Fruit fly (Drosophila melanogaster) whole organism, embryonic: ENCODE results near the gene mRpS23.

Source experiments
- Antp ChIP-seq: fragments of 200-800 bp; sonication (Bioruptor generic); optimal IDR thresholded peaks from 3 replicates; lab custom pipeline; 2016; ENCODE audit warnings: missing biosample characterization, missing genetic modification characterization
- CG11560 ChIP-seq: fragments of 200-800 bp; sonication (Bioruptor generic); IDR thresholded peaks from 3 replicates; pipeline ENCODE4 v1.3.6; 2022; ENCODE audit warnings: missing biosample characterization, missing genetic modification characterization
- CG12299 ChIP-seq: fragments of 200-800 bp; sonication (Bioruptor generic); optimal IDR thresholded peaks from 2 replicates; lab custom pipeline; 2018; ENCODE audit warnings: missing biosample characterization, mild to moderate bottlenecking, missing genetic modification characterization
- CG12942 ChIP-seq: fragments of 200-800 bp; sonication (Bioruptor generic); optimal IDR thresholded peaks from 3 replicates; lab custom pipeline; 2016; ENCODE audit warnings: missing biosample characterization, missing genetic modification characterization
- CG14860 ChIP-seq: fragments of 200-800 bp; sonication (Bioruptor generic); IDR thresholded peaks from 3 replicates; pipeline ENCODE4 v1.3.6; 2022; ENCODE audit warnings: missing biosample characterization, missing genetic modification characterization; ENCODE audit not compliant: partially characterized antibody
- CG14965 ChIP-seq: fragments of 200-800 bp; sonication (Bioruptor generic); optimal IDR thresholded peaks from 2 replicates; lab custom pipeline; 2016; ENCODE audit warnings: missing biosample characterization, missing genetic modification characterization, borderline replicate concordance
- CG15514 ChIP-seq: fragments of 200-800 bp; sonication (Bioruptor generic); optimal IDR thresholded peaks from 3 replicates; lab custom pipeline; 2017; ENCODE audit warnings: missing biosample characterization, missing genetic modification characterization, mild to moderate bottlenecking, moderate library complexity, missing genetic modification reagents
- CG15601 ChIP-seq: fragments of 200-800 bp; sonication (Bioruptor generic); optimal IDR thresholded peaks from 3 replicates; lab custom pipeline; 2019; ENCODE audit warnings: missing biosample characterization, mild to moderate bottlenecking, missing genetic modification characterization, moderate library complexity
- CG1603 ChIP-seq: fragments of 200-800 bp; sonication (Bioruptor generic); optimal IDR thresholded peaks from 2 replicates; lab custom pipeline; 2019; ENCODE audit warnings: missing biosample characterization, mild to moderate bottlenecking, missing genetic modification characterization, moderate library complexity
- CG16863 ChIP-seq: fragments of 200-800 bp; sonication (Bioruptor generic); optimal IDR thresholded peaks from 3 replicates; lab custom pipeline; 2016; ENCODE audit warnings: missing biosample characterization, missing genetic modification characterization
- CG17612 ChIP-seq: fragments of 200-800 bp; sonication (Bioruptor generic); IDR thresholded peaks from 2 replicates; pipeline ENCODE4 v1.3.6; 2022; ENCODE audit warnings: missing biosample characterization, missing genetic modification characterization
- CG18262 ChIP-seq: fragments of 200-800 bp; optimal IDR thresholded peaks from 3 replicates; lab custom pipeline; 2019; ENCODE audit warnings: missing biosample characterization, mild to moderate bottlenecking, missing genetic modification characterization, moderate library complexity
- CG2116 ChIP-seq: fragments of 200-800 bp; sonication (Bioruptor generic); optimal IDR thresholded peaks from 3 replicates; lab custom pipeline; 2018; ENCODE audit warnings: missing biosample characterization, mild to moderate bottlenecking, missing genetic modification characterization
- CG2129 ChIP-seq: fragments of 200-800 bp; sonication (Bioruptor generic); IDR thresholded peaks from 2 replicates; pipeline ENCODE4 v1.3.6; 2022; ENCODE audit warnings: missing biosample characterization, missing genetic modification characterization; ENCODE audit not compliant: partially characterized antibody
- CG33557 ChIP-seq: fragments of 200-800 bp; sonication (Bioruptor generic); optimal IDR thresholded peaks from 2 replicates; lab custom pipeline; 2019; ENCODE audit warnings: missing biosample characterization, mild to moderate bottlenecking, missing genetic modification characterization, moderate library complexity
- CG3726 ChIP-seq: fragments of 200-800 bp; sonication (Bioruptor generic); IDR thresholded peaks from 3 replicates; pipeline ENCODE4, ENCODE4 v1.3.6; 2022; ENCODE audit warnings: missing biosample characterization, missing genetic modification characterization
- CG4854 ChIP-seq: fragments of 200-800 bp; sonication (Bioruptor generic); optimal IDR thresholded peaks from 2 replicates; lab custom pipeline; 2016; ENCODE audit warnings: missing biosample characterization, missing genetic modification characterization, inconsistent platforms
- CG6854 ChIP-seq: fragments of 200-800 bp; sonication (Bioruptor generic); optimal IDR thresholded peaks from 3 replicates; lab custom pipeline; 2017; ENCODE audit warnings: missing biosample characterization, mild to moderate bottlenecking, missing genetic modification characterization
- CG7963 ChIP-seq: fragments of 200-800 bp; sonication (Bioruptor generic); IDR thresholded peaks from 3 replicates; pipeline ENCODE4 v1.3.6; 2022; ENCODE audit warnings: missing biosample characterization, missing genetic modification characterization; ENCODE audit not compliant: partially characterized antibody
- CG7987 ChIP-seq: fragments of 200-800 bp; sonication (Bioruptor generic); optimal IDR thresholded peaks from 2 replicates; lab custom pipeline; 2018; ENCODE audit warnings: missing biosample characterization, mild to moderate bottlenecking, missing genetic modification characterization, moderate library complexity
- CG9437 ChIP-seq: fragments of 200-800 bp; sonication (Bioruptor generic); optimal IDR thresholded peaks from 2 replicates; lab custom pipeline; 2018; ENCODE audit warnings: missing biosample characterization, mild to moderate bottlenecking, missing genetic modification characterization
- CG9609 ChIP-seq: fragments of 200-800 bp; sonication (Bioruptor generic); optimal IDR thresholded peaks from 3 replicates; lab custom pipeline; 2016; ENCODE audit warnings: missing biosample characterization, missing genetic modification characterization
- Camta ChIP-seq: fragments of 200-800 bp; sonication (Bioruptor generic); optimal IDR thresholded peaks from 2 replicates; lab custom pipeline; 2016; ENCODE audit warnings: missing biosample characterization, missing genetic modification characterization
- Dip3 ChIP-seq: fragments of 200-800 bp; sonication (Bioruptor generic); optimal IDR thresholded peaks from 3 replicates; lab custom pipeline; 2016; ENCODE audit warnings: missing biosample characterization, missing genetic modification characterization
- E2f2 ChIP-seq: fragments of 200-800 bp; sonication (Bioruptor generic); IDR thresholded peaks from 2 replicates; pipeline ENCODE4 v1.3.6; 2022; ENCODE audit warnings: missing biosample characterization, missing genetic modification characterization
- Lhr ChIP-seq: fragments of 200-800 bp; sonication (Bioruptor generic); optimal IDR thresholded peaks from 3 replicates; lab custom pipeline; 2017; ENCODE audit warnings: mild to moderate bottlenecking, missing biosample characterization, missing genetic modification reagents, missing genetic modification characterization
- Lpt ChIP-seq: fragments of >200 bp; optimal IDR thresholded peaks from 2 replicates; lab custom pipeline; 2018; ENCODE audit warnings: missing biosample characterization, missing genetic modification characterization
- MBD-R2 ChIP-seq: fragments of 200-800 bp; sonication (Bioruptor generic); IDR thresholded peaks from 2 replicates; pipeline ENCODE4 v1.3.6; 2022; ENCODE audit warnings: missing biosample characterization, missing genetic modification characterization
- MESR4 ChIP-seq: fragments of 200-800 bp; sonication (Bioruptor generic); optimal IDR thresholded peaks from 2 replicates; lab custom pipeline; 2018; ENCODE audit warnings: missing biosample characterization, mild to moderate bottlenecking, missing genetic modification characterization, moderate library complexity
- Max ChIP-seq: fragments of 200-800 bp; sonication (Bioruptor generic); optimal IDR thresholded peaks from 2 replicates; lab custom pipeline; 2016; ENCODE audit warnings: missing biosample characterization, mild to moderate bottlenecking, missing genetic modification characterization
- Ptx1 ChIP-seq: fragments of 200-800 bp; sonication (Bioruptor generic); IDR thresholded peaks from 2 replicates; pipeline ENCODE4 v1.3.6; 2022; ENCODE audit warnings: missing biosample characterization, missing genetic modification characterization
- Sry-δ ChIP-seq: fragments of 200-800 bp; sonication (Bioruptor generic); optimal IDR thresholded peaks from 2 replicates; lab custom pipeline; 2016; ENCODE audit warnings: missing biosample characterization, missing genetic modification characterization
- amos ChIP-seq: fragments of 200-800 bp; sonication (Bioruptor generic); IDR thresholded peaks from 2 replicates; pipeline ENCODE4 v1.3.6; 2022; ENCODE audit warnings: missing biosample characterization, missing genetic modification characterization; ENCODE audit not compliant: partially characterized antibody
- ato ChIP-seq: fragments of 200-800 bp; sonication (Bioruptor generic); IDR thresholded peaks from 2 replicates; pipeline ENCODE4 v1.3.6; 2022; ENCODE audit warnings: missing biosample characterization, missing genetic modification characterization; ENCODE audit not compliant: partially characterized antibody
- da ChIP-seq: fragments of 200-800 bp; sonication (Bioruptor generic); optimal IDR thresholded peaks from 2 replicates; lab custom pipeline; 2016; ENCODE audit warnings: missing biosample characterization, missing genetic modification characterization
- dati ChIP-seq: fragments of 200-800 bp; sonication (Bioruptor generic); IDR thresholded peaks from 2 replicates; pipeline ENCODE4 v1.3.6; 2022; ENCODE audit warnings: missing biosample characterization, missing genetic modification characterization
- gem ChIP-seq: fragments of 200-800 bp; sonication (Bioruptor generic); optimal IDR thresholded peaks from 2 replicates; lab custom pipeline; 2019; ENCODE audit warnings: missing biosample characterization, mild to moderate bottlenecking, missing genetic modification characterization, moderate library complexity
- grn ChIP-seq: fragments of 200-800 bp; sonication (Bioruptor generic); optimal IDR thresholded peaks from 3 replicates; lab custom pipeline; 2017; ENCODE audit warnings: missing biosample characterization, missing genetic modification characterization
- inv ChIP-seq: fragments of 200-800 bp; sonication (Bioruptor generic); IDR thresholded peaks from 2 replicates; pipeline ENCODE4 v1.3.6; 2022; ENCODE audit warnings: missing biosample characterization, missing genetic modification characterization; ENCODE audit not compliant: partially characterized antibody
- kay ChIP-seq: fragments of 200-800 bp; sonication (Bioruptor generic); optimal IDR thresholded peaks from 2 replicates; lab custom pipeline; 2016; ENCODE audit warnings: missing biosample characterization, missing genetic modification characterization
- ken ChIP-seq: fragments of 200-800 bp; sonication (Bioruptor generic); IDR thresholded peaks from 3 replicates; pipeline ENCODE4 v1.3.6; 2022; ENCODE audit warnings: missing biosample characterization, missing genetic modification characterization
- lmd ChIP-seq: fragments of 200-800 bp; sonication (Bioruptor generic); IDR thresholded peaks from 2 replicates; pipeline ENCODE4 v1.3.6; 2022; ENCODE audit warnings: missing biosample characterization, missing genetic modification characterization
- lov ChIP-seq, 2 experiments: fragments of 200-800 bp in 1 of 2; fragments of >200 bp in 1 of 2; sonication (Bioruptor generic) in 1 of 2; IDR thresholded peaks in 1 of 2; optimal IDR thresholded peaks in 1 of 2; 2 replicates in 1 of 2; 3 replicates in 1 of 2; pipeline versions ENCODE4 v1.3.6 to Lab custom; 2017 to 2022; ENCODE audit warnings: missing biosample characterization in 1 of 2, missing genetic modification characterization in 1 of 2
- nom ChIP-seq: fragments of 200-800 bp; sonication (Bioruptor generic); optimal IDR thresholded peaks from 2 replicates; lab custom pipeline; 2017; ENCODE audit warnings: missing biosample characterization, missing genetic modification characterization, mild to moderate bottlenecking, moderate library complexity, missing genetic modification reagents
- onecut ChIP-seq: fragments of 200-800 bp; sonication (Bioruptor generic); IDR thresholded peaks from 2 replicates; pipeline ENCODE4 v1.3.6; 2022; ENCODE audit warnings: missing biosample characterization, missing genetic modification characterization
- sim ChIP-seq: fragments of 200-800 bp; sonication (Bioruptor generic); IDR thresholded peaks from 2 replicates; pipeline ENCODE4 v1.3.6; 2022; ENCODE audit warnings: missing biosample characterization, missing genetic modification characterization
- tna ChIP-seq: fragments of 200-800 bp; sonication (Bioruptor generic); IDR thresholded peaks from 2 replicates; pipeline ENCODE4 v1.3.6; 2022; ENCODE audit warnings: missing biosample characterization, missing genetic modification characterization; ENCODE audit not compliant: partially characterized antibody
- vnd ChIP-seq: fragments of 200-800 bp; sonication (Bioruptor generic); IDR thresholded peaks from 3 replicates; pipeline ENCODE4 v1.3.6; 2022; ENCODE audit warnings: missing biosample characterization, missing genetic modification characterization; ENCODE audit not compliant: partially characterized antibody
- zen2 ChIP-seq: fragments of 200-800 bp; sonication (Bioruptor generic); IDR thresholded peaks from 3 replicates; pipeline ENCODE4 v1.3.6; 2022; ENCODE audit warnings: missing biosample characterization, missing genetic modification characterization; ENCODE audit not compliant: partially characterized antibody

Gene mRpS23

dm6 chr2L:13811323-13811722 lies 23.5 kb downstream of the mRpS23 start, which contains the start of the genes Adat1 and CG16865 (continued):
- TF ChIP-seq Dip3 (GFP tag; lab: Kevin White, UChicago) (no peak), CG1603 (no peak), Ptx1 (GFP tag; lab: Robert Waterston, UW) (no peak), CG2129 (GFP tag; lab: Robert Waterston, UW) (no peak), dati (GFP tag; lab: Robert Waterston, UW) (no peak), Camta (GFP tag; lab: Kevin White, UChicago) (no peak), kay (no peak), ato (peak; percentile 61; the same call in 1 of the 2 replicates), CG9609 (GFP tag; lab: Kevin White, UChicago) (no peak), ken (no peak), CG7963 (peak; percentile 56; the same call in 1 of the 3 replicates), da (GFP tag; lab: Kevin White, UChicago) (no peak), lov (optimal IDR thresholded peaks at IDR 0.05; lab: Kevin White, UChicago) (no peak), lov (GFP tag; IDR thresholded peaks at IDR 0.05; lab: Robert Waterston, UW) (no peak), CG18262 (tag; lab: Kevin White, UChicago) (no peak), CG4854 (no peak), MBD-R2 (GFP tag; lab: Robert Waterston, UW) (peak; percentile 96), E2f2 (GFP tag; lab: Robert Waterston, UW) (peak; percentile 41), Antp (GFP tag; lab: Kevin White, UChicago) (no peak), CG33557 (no peak), gem (tag; lab: Kevin White, UChicago) (no peak), tna (GFP tag; lab: Robert Waterston, UW) (peak; percentile 36; the same call in 1 of the 2 replicates), Sry-δ (peak; percentile 43), sim (no peak), CG14965 (no peak), CG9437 (GFP tag; lab: Kevin White, UChicago) (no peak), CG12942 (no peak), MESR4 (GFP tag; lab: Kevin White, UChicago) (peak; percentile 46), inv (GFP tag; lab: Robert Waterston, UW) (peak; percentile 12; the same call in 1 of the 2 replicates), Max (GFP tag; lab: Kevin White, UChicago) (no peak), CG3726 (GFP tag; lab: Robert Waterston, UW) (no peak), CG7987 (peak; percentile 6), CG15601 (no peak), CG14860 (peak; percentile 56; the same call in 2 of the 3 replicates), zen2 (GFP tag; lab: Robert Waterston, UW) (peak; percentile 42; the same call in 1 of the 3 replicates), CG16863 (GFP tag; lab: Kevin White, UChicago) (no peak), CG17612 (GFP tag; lab: Robert Waterston, UW) (no peak), onecut (GFP tag; lab: Robert Waterston, UW) (peak; percentile 87), CG11560 (tag; lab: Robert Waterston, UW) (peak; percentile 98), Lhr (GFP tag; lab: Kevin White, UChicago) (peak; percentile 14), CG6854 (GFP tag; lab: Kevin White, UChicago) (no peak), CG15514 (peak; percentile 58), Lpt (GFP tag; lab: Kevin White, UChicago) (no peak), amos (GFP tag; lab: Robert Waterston, UW) (peak; percentile 51; the same call in 1 of the 2 replicates), nom (GFP tag; lab: Kevin White, UChicago) (no peak), vnd (0 out of 3 replicates have a peak, but pooled peaks have one; percentile 10), lmd (GFP tag; lab: Robert Waterston, UW) (no peak), CG2116 (GFP tag; lab: Kevin White, UChicago) (peak; percentile 59), grn (GFP tag; lab: Kevin White, UChicago) (no peak), CG12299 (tag; lab: Kevin White, UChicago) (no peak)
